Fruit fly (Drosophila melanogaster) Kc167 (cell line): ENCODE measurements around the gene CG18585.

Experiments
- Myc ChIP-seq: fragments of >200 bp; optimal IDR thresholded peaks from 2 replicates; lab custom pipeline; 2017; ENCODE audit warnings: missing external identifiers
- Sin3A ChIP-seq: fragments of >200 bp; optimal IDR thresholded peaks from 2 replicates; lab custom pipeline; 2018; ENCODE audit warnings: missing external identifiers
- h ChIP-seq: fragments of >200 bp; optimal IDR thresholded peaks from 3 replicates; lab custom pipeline; 2018; ENCODE audit warnings: missing external identifiers
- insv ChIP-seq: fragments of >200 bp; optimal IDR thresholded peaks from 3 replicates; lab custom pipeline; 2018; ENCODE audit warnings: missing external identifiers
- psq ChIP-seq: fragments of >200 bp; optimal IDR thresholded peaks from 2 replicates; lab custom pipeline; 2017; ENCODE audit warnings: missing external identifiers
- ttk ChIP-seq: sonication (Bioruptor generic); optimal IDR thresholded peaks from 2 replicates; lab custom pipeline; 2017; ENCODE audit warnings: missing external identifiers

DNA sequence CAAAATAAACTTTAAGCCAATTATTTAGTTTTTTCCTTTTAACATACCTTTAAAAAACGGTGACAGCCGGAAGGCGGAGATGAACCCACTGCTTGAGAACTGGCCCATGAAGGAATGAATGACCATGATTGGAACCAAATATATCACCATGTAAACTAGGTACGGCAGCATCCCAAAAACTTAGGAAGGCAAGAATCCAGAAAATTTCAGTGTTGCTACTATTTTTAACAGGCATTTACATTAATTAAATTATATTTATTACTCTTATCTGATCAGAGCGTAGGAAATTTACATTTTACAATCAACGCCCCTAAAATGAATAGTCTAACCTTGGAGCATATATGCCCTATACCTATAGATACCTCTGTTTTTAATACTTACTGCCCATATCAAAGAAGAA lies 31.2 kb upstream of the CG18585 start:
- TF ChIP-seq psq (lab: Kevin White, UChicago) (no peak), Myc (lab: Kevin White, UChicago) (no peak), insv (lab: Kevin White, UChicago) (no peak), Sin3A (lab: Kevin White, UChicago) (no peak), h (no peak), ttk (no peak)
